Worm (Caenorhabditis elegans) whole organism, late embryonic: ENCODE measurements around the gene Y59A8B.21.

ENCODE experiments used
- C08G9.2 ChIP-seq: sonication (generic microtip); optimal IDR thresholded peaks from 2 replicates; lab custom pipeline; 2016; ENCODE audit warnings: mild to moderate bottlenecking, missing genetic modification characterization, moderate library complexity, missing compliant biosample characterization
- K02D7.2 ChIP-seq: sonication (generic microtip); optimal IDR thresholded peaks from 2 replicates; lab custom pipeline; 2017; ENCODE audit warnings: mild to moderate bottlenecking, missing genetic modification characterization, missing compliant biosample characterization
- K09A11.1 ChIP-seq: sonication (generic microtip); optimal IDR thresholded peaks from 2 replicates; lab custom pipeline; 2017; ENCODE audit warnings: antibody characterized with exemption, mild to moderate bottlenecking, missing genetic modification characterization, missing compliant biosample characterization; ENCODE audit not compliant: insufficient read depth
- T23F11.4 ChIP-seq: fragments of 200-800 bp; sonication (Bioruptor generic); optimal IDR thresholded peaks from 2 replicates; lab custom pipeline; 2018; ENCODE audit warnings: mild to moderate bottlenecking, missing genetic modification characterization, missing compliant biosample characterization
- Y22D7AL.16 ChIP-seq: sonication (generic microtip); optimal IDR thresholded peaks from 2 replicates; lab custom pipeline; 2016; ENCODE audit warnings: missing genetic modification characterization, missing compliant biosample characterization
- ceh-14 ChIP-seq: sonication (generic microtip); optimal IDR thresholded peaks from 2 replicates; lab custom pipeline; 2016; ENCODE audit warnings: missing genotype, missing genetic modification characterization, missing compliant biosample characterization
- ceh-18 ChIP-seq: sonication (generic microtip); optimal IDR thresholded peaks from 2 replicates; lab custom pipeline; 2016; ENCODE audit warnings: missing genetic modification characterization, missing compliant biosample characterization
- ceh-2 ChIP-seq: sonication (generic microtip); optimal IDR thresholded peaks from 2 replicates; lab custom pipeline; 2016; ENCODE audit warnings: missing genotype, missing genetic modification characterization, missing compliant biosample characterization
- ceh-22 ChIP-seq: sonication (generic microtip); optimal IDR thresholded peaks from 2 replicates; lab custom pipeline; 2017; ENCODE audit warnings: missing biosample characterization, missing genetic modification characterization
- ceh-24 ChIP-seq: sonication (generic microtip); optimal IDR thresholded peaks from 2 replicates; lab custom pipeline; 2016; ENCODE audit warnings: mild to moderate bottlenecking, missing genetic modification characterization, missing compliant biosample characterization
- ceh-30 ChIP-seq: fragments of 150-350 bp; optimal IDR thresholded peaks from 2 replicates; lab custom pipeline; 2014; ENCODE audit warnings: missing biosample characterization, missing genetic modification characterization
- ceh-31 ChIP-seq: sonication (generic microtip); optimal IDR thresholded peaks from 2 replicates; lab custom pipeline; 2016; ENCODE audit warnings: missing genetic modification characterization, missing compliant biosample characterization
- ceh-45 ChIP-seq: fragments of 200-800 bp; sonication (Bioruptor generic); IDR thresholded peaks from 2 replicates; pipeline ENCODE4 v1.3.6; 2022; ENCODE audit warnings: missing genetic modification reagents, missing genetic modification characterization, missing compliant biosample characterization
- ceh-48 ChIP-seq: sonication (generic microtip); optimal IDR thresholded peaks from 2 replicates; lab custom pipeline; 2016; ENCODE audit warnings: missing genetic modification characterization, inconsistent platforms, missing compliant biosample characterization
- ceh-6 ChIP-seq: fragments of 200-800 bp; sonication (Bioruptor generic); optimal IDR thresholded peaks from 2 replicates; lab custom pipeline; 2018; ENCODE audit warnings: mild to moderate bottlenecking, missing genetic modification characterization, missing compliant biosample characterization
- ceh-9 ChIP-seq: sonication (generic microtip); optimal IDR thresholded peaks from 2 replicates; lab custom pipeline; 2016; ENCODE audit warnings: mild to moderate bottlenecking, missing genetic modification characterization, inconsistent platforms, missing compliant biosample characterization
- che-1 ChIP-seq: sonication (generic microtip); optimal IDR thresholded peaks from 2 replicates; lab custom pipeline; 2016; ENCODE audit warnings: mild to moderate bottlenecking, missing genetic modification characterization, missing compliant biosample characterization
- dmd-4 ChIP-seq: sonication (generic microtip); optimal IDR thresholded peaks from 2 replicates; lab custom pipeline; 2016; ENCODE audit warnings: borderline replicate concordance, missing genetic modification characterization, missing compliant biosample characterization
- elt-4 ChIP-seq: sonication (generic microtip); optimal IDR thresholded peaks from 2 replicates; lab custom pipeline; 2016; ENCODE audit warnings: missing genetic modification characterization, missing compliant biosample characterization
- ets-4 ChIP-seq: sonication (generic microtip); optimal IDR thresholded peaks from 2 replicates; lab custom pipeline; 2016; ENCODE audit warnings: missing genetic modification characterization, missing compliant biosample characterization
- eyg-1 ChIP-seq: sonication (generic microtip); optimal IDR thresholded peaks from 2 replicates; lab custom pipeline; 2016; ENCODE audit warnings: missing genotype, missing genetic modification characterization, missing compliant biosample characterization
- fax-1 ChIP-seq: sonication (generic microtip); optimal IDR thresholded peaks from 2 replicates; lab custom pipeline; 2016; ENCODE audit warnings: missing genotype, missing genetic modification characterization, missing compliant biosample characterization
- fkh-10 ChIP-seq: fragments of 150-350 bp; optimal IDR thresholded peaks from 2 replicates; lab custom pipeline; 2014; ENCODE audit warnings: missing biosample characterization, missing genetic modification reagents, missing genetic modification characterization
- fkh-6 ChIP-seq: sonication (generic microtip); optimal IDR thresholded peaks from 2 replicates; lab custom pipeline; 2016; ENCODE audit warnings: missing genetic modification characterization, missing compliant biosample characterization
- gmeb-2 ChIP-seq: sonication (generic microtip); optimal IDR thresholded peaks from 2 replicates; lab custom pipeline; 2016; ENCODE audit warnings: missing genetic modification characterization, inconsistent platforms, missing compliant biosample characterization
- hlh-13 ChIP-seq: fragments of 200-800 bp; sonication (Bioruptor generic); optimal IDR thresholded peaks from 2 replicates; lab custom pipeline; 2018; ENCODE audit warnings: mild to moderate bottlenecking, missing genetic modification characterization, missing compliant biosample characterization
- hlh-30 ChIP-seq: sonication (generic microtip); optimal IDR thresholded peaks from 2 replicates; lab custom pipeline; 2017; ENCODE audit warnings: antibody characterized with exemption, missing genetic modification characterization, missing compliant biosample characterization; ENCODE audit not compliant: insufficient read depth
- hlh-8 ChIP-seq: sonication (generic microtip); optimal IDR thresholded peaks from 2 replicates; lab custom pipeline; 2016; ENCODE audit warnings: missing genotype, missing genetic modification characterization, missing compliant biosample characterization
- lim-6 ChIP-seq: sonication (generic microtip); optimal IDR thresholded peaks from 2 replicates; lab custom pipeline; 2016; ENCODE audit warnings: missing genetic modification characterization, missing compliant biosample characterization
- madf-2 ChIP-seq: sonication (generic microtip); optimal IDR thresholded peaks from 2 replicates; lab custom pipeline; 2017; ENCODE audit warnings: missing genetic modification characterization, missing compliant biosample characterization
- nfya-1 ChIP-seq: sonication (generic microtip); optimal IDR thresholded peaks from 2 replicates; lab custom pipeline; 2017; ENCODE audit warnings: missing genetic modification characterization, mild to moderate bottlenecking, missing compliant biosample characterization, antibody characterized with exemption, moderate library complexity
- nhr-232 ChIP-seq: sonication (generic microtip); optimal IDR thresholded peaks from 2 replicates; lab custom pipeline; 2016; ENCODE audit warnings: missing genetic modification characterization, missing compliant biosample characterization
- npax-4 ChIP-seq: sonication (generic microtip); optimal IDR thresholded peaks from 2 replicates; lab custom pipeline; 2016; ENCODE audit warnings: missing genetic modification characterization, missing compliant biosample characterization
- odd-2 ChIP-seq: sonication (generic microtip); optimal IDR thresholded peaks from 2 replicates; lab custom pipeline; 2017; ENCODE audit warnings: antibody characterized with exemption, mild to moderate bottlenecking, missing genetic modification characterization, missing compliant biosample characterization
- pag-3 ChIP-seq: sonication (generic microtip); optimal IDR thresholded peaks from 2 replicates; lab custom pipeline; 2016; ENCODE audit warnings: missing compliant biosample characterization, missing genetic modification characterization, borderline replicate concordance
- pat-9 ChIP-seq: fragments of 200-800 bp; sonication (Bioruptor generic); optimal IDR thresholded peaks from 2 replicates; lab custom pipeline; 2018; ENCODE audit warnings: mild to moderate bottlenecking, missing genetic modification characterization, moderate library complexity, missing compliant biosample characterization
- pax-1 ChIP-seq: fragments of 150-350 bp; optimal IDR thresholded peaks from 2 replicates; lab custom pipeline; 2014; ENCODE audit warnings: missing biosample characterization, missing genetic modification characterization
- pha-2 ChIP-seq: sonication (generic microtip); optimal IDR thresholded peaks from 2 replicates; lab custom pipeline; 2017; ENCODE audit warnings: mild to moderate bottlenecking, missing genetic modification characterization, missing compliant biosample characterization
- pha-4 ChIP-seq: fragments of 150-350 bp; optimal IDR thresholded peaks from 2 replicates; lab custom pipeline; 2018; ENCODE audit warnings: missing biosample characterization, missing genetic modification reagents, missing genetic modification characterization
- pqm-1 ChIP-seq: sonication (generic microtip); optimal IDR thresholded peaks from 2 replicates; lab custom pipeline; 2016; ENCODE audit warnings: missing genetic modification characterization, missing compliant biosample characterization
- pros-1 ChIP-seq: fragments of 150-350 bp; optimal IDR thresholded peaks from 2 replicates; lab custom pipeline; 2014; ENCODE audit warnings: missing biosample characterization, missing genetic modification reagents, missing genetic modification characterization
- ref-2 ChIP-seq: sonication (generic microtip); optimal IDR thresholded peaks from 2 replicates; lab custom pipeline; 2016; ENCODE audit warnings: missing genetic modification characterization, missing compliant biosample characterization
- sdc-2 ChIP-seq: sonication (generic microtip); optimal IDR thresholded peaks from 2 replicates; lab custom pipeline; 2016; ENCODE audit warnings: missing genotype, missing genetic modification characterization, missing compliant biosample characterization
- sox-2 ChIP-seq: fragments of 200-800 bp; sonication (Bioruptor generic); IDR thresholded peaks from 2 replicates; pipeline ENCODE4 v1.3.6; 2022; ENCODE audit warnings: missing genetic modification reagents, missing genetic modification characterization, missing compliant biosample characterization
- sox-4 ChIP-seq: sonication (generic microtip); optimal IDR thresholded peaks from 2 replicates; lab custom pipeline; 2017; ENCODE audit warnings: mild to moderate bottlenecking, missing genetic modification characterization, inconsistent platforms, missing compliant biosample characterization
- syd-9 ChIP-seq: sonication (generic microtip); optimal IDR thresholded peaks from 2 replicates; lab custom pipeline; 2016; ENCODE audit warnings: mild to moderate bottlenecking, missing genetic modification characterization, moderate library complexity, missing compliant biosample characterization
- tbx-2 ChIP-seq: sonication (generic microtip); optimal IDR thresholded peaks from 2 replicates; lab custom pipeline; 2016; ENCODE audit warnings: missing genetic modification characterization, missing compliant biosample characterization
- tbx-7 ChIP-seq: sonication (generic microtip); optimal IDR thresholded peaks from 2 replicates; lab custom pipeline; 2016; ENCODE audit warnings: missing genotype, missing genetic modification characterization, missing compliant biosample characterization
- unc-42 ChIP-seq: sonication (generic microtip); optimal IDR thresholded peaks from 2 replicates; lab custom pipeline; 2016; ENCODE audit warnings: missing genotype, missing genetic modification characterization, missing compliant biosample characterization
- unc-86 ChIP-seq: sonication (generic microtip); optimal IDR thresholded peaks from 2 replicates; lab custom pipeline; 2016; ENCODE audit warnings: missing genetic modification characterization, missing compliant biosample characterization
- ztf-16 ChIP-seq: sonication (generic microtip); optimal IDR thresholded peaks from 2 replicates; lab custom pipeline; 2017; ENCODE audit warnings: missing genetic modification characterization, missing compliant biosample characterization

The Y59A8B.21 gene

DNA sequence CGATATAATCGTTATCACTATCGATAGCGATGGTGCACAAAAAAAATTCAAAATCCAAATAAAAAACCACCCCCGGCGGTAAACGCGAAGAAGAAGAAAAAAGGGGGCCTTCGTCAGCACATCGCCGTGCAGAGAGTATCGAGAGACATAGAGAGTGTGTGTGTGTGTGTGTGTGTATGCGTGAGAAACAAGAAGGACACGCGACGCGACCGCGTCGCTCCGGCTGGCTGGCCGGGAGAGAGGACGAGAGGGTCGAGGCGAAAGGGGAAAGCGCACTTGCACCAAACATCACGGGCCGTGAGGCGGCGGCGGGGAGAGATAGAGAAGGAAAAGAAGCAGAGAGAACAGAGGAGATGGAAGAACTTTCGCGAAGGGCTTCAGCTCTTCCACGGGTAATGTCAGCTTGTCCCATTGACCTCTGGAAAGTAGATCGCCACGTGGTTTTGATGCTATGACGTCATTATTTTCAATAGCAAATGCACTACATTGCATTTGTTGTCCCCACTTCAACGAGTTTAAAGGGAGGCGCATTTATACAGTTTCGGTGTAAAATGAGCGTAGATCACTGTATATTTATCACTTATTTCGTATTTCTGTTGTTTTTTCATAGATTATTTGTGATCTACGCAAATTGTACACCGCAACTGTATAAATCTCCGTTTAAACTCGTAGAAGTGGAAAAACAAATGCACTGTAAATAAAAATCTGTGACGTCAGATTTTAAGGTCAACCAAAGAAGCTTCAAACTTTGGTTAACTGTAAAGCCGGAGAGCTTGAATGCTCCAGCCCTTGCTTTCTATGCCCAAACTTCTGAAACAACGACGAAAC is 34.7 kb upstream of the Y59A8B.21 start, which contains the start of gene Y59A8B.24:
TSS of gene Y59A8B.24 (plus strand) at position 778 of the 828 bp plus-strand sequence.
- TF ChIP-seq che-1 (tag; lab: Kevin White, UChicago) (no peak), ceh-6 (no peak), ceh-18 (peak; percentile 96), hlh-13 (GFP tag; lab: Kevin White, UChicago) (no peak), nhr-232 (tag; lab: Kevin White, UChicago) (no peak), ceh-31 (tag; lab: Kevin White, UChicago) (peak; percentile 97), ceh-14 (tag; lab: Kevin White, UChicago) (peak; percentile 77), eyg-1 (tag; lab: Kevin White, UChicago) (peak; percentile 64), fax-1 (tag; lab: Kevin White, UChicago) (peak; percentile 65), lim-6 (peak; percentile 69), pat-9 (tag; lab: Kevin White, UChicago) (peak; percentile 19), ztf-16 (tag; lab: Kevin White, UChicago) (peak; percentile 21), tbx-2 (tag; lab: Kevin White, UChicago) (peak; percentile 92), ceh-22 (tag; lab: Kevin White, UChicago) (peak; percentile 14), T23F11.4 (GFP tag; lab: Kevin White, UChicago) (no peak), dmd-4 (tag; lab: Kevin White, UChicago) (peak; percentile 46), C08G9.2 (tag; lab: Kevin White, UChicago) (peak; percentile 94), ceh-24 (tag; lab: Kevin White, UChicago) (no peak), pax-1 (tag; lab: Kevin White, UChicago) (no peak), sox-2 (GFP tag; lab: Robert Waterston, UW) (peak; percentile 26; the same call in 1 of the 2 replicates), pqm-1 (peak; percentile 88), sox-4 (tag; lab: Kevin White, UChicago) (peak; percentile 35), ets-4 (tag; lab: Kevin White, UChicago) (peak; percentile 90), unc-42 (tag; lab: Kevin White, UChicago) (peak; percentile 75), ceh-9 (tag; lab: Kevin White, UChicago) (no peak), madf-2 (tag; lab: Kevin White, UChicago) (peak; percentile 18), hlh-8 (tag; lab: Kevin White, UChicago) (peak; percentile 90), K09A11.1 (tag; lab: Kevin White, UChicago) (peak; percentile 64), unc-86 (tag; lab: Kevin White, UChicago) (no peak), sdc-2 (tag; lab: Kevin White, UChicago) (peak; percentile 71), pha-2 (peak; percentile 39), ceh-45 (GFP tag; lab: Robert Waterston, UW) (no peak), gmeb-2 (tag; lab: Kevin White, UChicago) (no peak), tbx-7 (tag; lab: Kevin White, UChicago) (peak; percentile 73), pros-1 (tag; lab: Kevin White, UChicago) (peak; percentile 96), syd-9 (peak; percentile 62), ref-2 (tag; lab: Kevin White, UChicago) (peak; percentile 95), fkh-6 (tag; lab: Kevin White, UChicago) (peak; percentile 53), ceh-2 (tag; lab: Kevin White, UChicago) (peak; percentile 91), Y22D7AL.16 (tag; lab: Kevin White, UChicago) (no peak), nfya-1 (tag; lab: Kevin White, UChicago) (peak; percentile 96), hlh-30 (tag; lab: Kevin White, UChicago) (peak; percentile 96), elt-4 (tag; lab: Kevin White, UChicago) (no peak), K02D7.2 (tag; lab: Kevin White, UChicago) (no peak), ceh-48 (tag; lab: Kevin White, UChicago) (peak; percentile 21), fkh-10 (GFP tag; lab: Kevin White, UChicago) (no peak), odd-2 (tag; lab: Kevin White, UChicago) (no peak), ceh-30 (tag; lab: Kevin White, UChicago) (no peak), pha-4 (tag; lab: Kevin White, UChicago) (no peak), npax-4 (no peak), pag-3 (tag; lab: Kevin White, UChicago) (peak; percentile 74)
